Worm (Caenorhabditis elegans) whole organism, young adult: ENCODE results near the gene pck-3.

Source experiments
- B0019.2 ChIP-seq: fragments of 200-800 bp; sonication (Bioruptor generic); conservative IDR thresholded peaks from 2 replicates; pipeline ENCODE4 v1.3.6; 2022; ENCODE audit warnings: missing genetic modification reagents, missing genetic modification characterization, missing compliant biosample characterization
- C17E4.6 ChIP-seq: fragments of 200-800 bp; sonication (Bioruptor generic); IDR thresholded peaks from 2 replicates; pipeline ENCODE4 v1.3.6; 2022; ENCODE audit warnings: missing genetic modification reagents, missing genetic modification characterization, missing compliant biosample characterization
- D2030.7 ChIP-seq: fragments of 200-800 bp; sonication (Bioruptor generic); IDR thresholded peaks from 2 replicates; pipeline ENCODE4 v1.3.6; 2022; ENCODE audit warnings: missing genetic modification reagents, missing genetic modification characterization, missing compliant biosample characterization
- F10E7.11 ChIP-seq: sonication (generic microtip); optimal IDR thresholded peaks from 2 replicates; lab custom pipeline; 2017; ENCODE audit warnings: mild to moderate bottlenecking, missing genetic modification characterization, moderate library complexity, missing compliant biosample characterization
- F22D6.2 ChIP-seq: sonication (generic microtip); optimal IDR thresholded peaks from 2 replicates; lab custom pipeline; 2016; ENCODE audit warnings: mild to moderate bottlenecking, missing genetic modification characterization, missing compliant biosample characterization
- F33H1.4 ChIP-seq: fragments of 200-800 bp; sonication (Bioruptor generic); IDR thresholded peaks from 2 replicates; pipeline ENCODE4 v1.3.6; 2022; ENCODE audit warnings: missing genetic modification reagents, missing genetic modification characterization, missing compliant biosample characterization
- F37B4.10 ChIP-seq: fragments of 200-800 bp; sonication (Bioruptor generic); IDR thresholded peaks from 2 replicates; pipeline ENCODE4 v1.3.6; 2022; ENCODE audit warnings: missing genetic modification characterization, missing compliant biosample characterization
- F39B2.1 ChIP-seq: fragments of 200-800 bp; sonication (Bioruptor generic); IDR thresholded peaks from 2 replicates; pipeline ENCODE4 v1.3.6; 2022; ENCODE audit warnings: missing genetic modification reagents, missing genetic modification characterization, missing compliant biosample characterization
- F55B11.4 ChIP-seq: sonication (generic microtip); optimal IDR thresholded peaks from 2 replicates; lab custom pipeline; 2016; ENCODE audit warnings: missing compliant biosample characterization, missing genetic modification characterization, borderline replicate concordance; ENCODE audit not compliant: insufficient read depth
- K12H6.12 ChIP-seq: fragments of 200-800 bp; sonication (Bioruptor generic); optimal IDR thresholded peaks from 2 replicates; lab custom pipeline; 2018; ENCODE audit warnings: mild to moderate bottlenecking, missing genetic modification characterization, missing compliant biosample characterization
- T26A5.8 ChIP-seq: sonication (generic microtip); optimal IDR thresholded peaks from 2 replicates; lab custom pipeline; 2016; ENCODE audit warnings: missing genetic modification characterization, missing compliant biosample characterization
- Y53G8AR.9 ChIP-seq: fragments of 200-800 bp; sonication (Bioruptor generic); conservative IDR thresholded peaks from 2 replicates; pipeline ENCODE4 v1.3.6; 2022; ENCODE audit warnings: missing genetic modification reagents, missing genetic modification characterization, missing compliant biosample characterization
- Y56A3A.18 ChIP-seq: fragments of 200-800 bp; sonication (Bioruptor generic); IDR thresholded peaks from 2 replicates; pipeline ENCODE4 v1.3.6; 2022; ENCODE audit warnings: missing genetic modification reagents, missing genetic modification characterization, missing compliant biosample characterization
- Y67H2A.10 ChIP-seq: fragments of 200-800 bp; sonication (Bioruptor generic); conservative IDR thresholded peaks from 2 replicates; pipeline ENCODE4 v1.3.6; 2022; ENCODE audit warnings: missing genetic modification reagents, missing genetic modification characterization, missing compliant biosample characterization
- Y79H2A.3 ChIP-seq: fragments of 200-800 bp; sonication (Bioruptor generic); conservative IDR thresholded peaks from 2 replicates; pipeline ENCODE4 v1.3.6; 2022; ENCODE audit warnings: missing genetic modification reagents, missing genetic modification characterization, missing compliant biosample characterization
- Y95B8A.8 ChIP-seq: fragments of 200-800 bp; sonication (Bioruptor generic); IDR thresholded peaks from 2 replicates; pipeline ENCODE4 v1.3.6; 2022; ENCODE audit warnings: missing genetic modification reagents, missing genetic modification characterization, missing compliant biosample characterization
- akir-1 ChIP-seq: fragments of 200-800 bp; sonication (Bioruptor generic); optimal IDR thresholded peaks from 2 replicates; lab custom pipeline; 2018; ENCODE audit warnings: mild to moderate bottlenecking, missing genetic modification characterization, moderate library complexity, missing compliant biosample characterization
- aptf-2 ChIP-seq: fragments of 200-800 bp; sonication (Bioruptor generic); conservative IDR thresholded peaks from 2 replicates; pipeline ENCODE4 v1.3.6; 2022; ENCODE audit warnings: missing genetic modification reagents, missing genetic modification characterization, missing compliant biosample characterization
- ccch-3 ChIP-seq: fragments of 200-800 bp; sonication (Bioruptor generic); optimal IDR thresholded peaks from 2 replicates; lab custom pipeline; 2018; ENCODE audit warnings: mild to moderate bottlenecking, missing genetic modification characterization, missing compliant biosample characterization
- cebp-1 ChIP-seq, 2 experiments: fragments of 200-800 bp in 1 of 2; sonication (Bioruptor generic) in 1 of 2; sonication (generic microtip) in 1 of 2; IDR thresholded peaks in 1 of 2; optimal IDR thresholded peaks in 1 of 2; 2 replicates each; pipeline versions ENCODE4 v1.3.6 to Lab custom; 2017 to 2022; ENCODE audit warnings: missing compliant biosample characterization in 2 of 2, missing genetic modification characterization in 2 of 2, mild to moderate bottlenecking in 1 of 2, missing genetic modification reagents in 1 of 2, moderate library complexity in 1 of 2
- ceh-40 ChIP-seq: fragments of 200-800 bp; sonication (Bioruptor generic); IDR thresholded peaks from 2 replicates; pipeline ENCODE4 v1.3.6; 2022; ENCODE audit warnings: missing genetic modification characterization, missing compliant biosample characterization
- chd-7 ChIP-seq: sonication (generic microtip); optimal IDR thresholded peaks from 2 replicates; lab custom pipeline; 2016; ENCODE audit warnings: mild to moderate bottlenecking, missing genetic modification characterization, moderate library complexity, missing compliant biosample characterization
- dpff-1 ChIP-seq: sonication (generic microtip); optimal IDR thresholded peaks from 2 replicates; lab custom pipeline; 2017; ENCODE audit warnings: mild to moderate bottlenecking, missing genetic modification characterization, missing compliant biosample characterization
- egl-18 ChIP-seq: fragments of 200-800 bp; sonication (Bioruptor generic); IDR thresholded peaks from 2 replicates; pipeline ENCODE4 v1.3.6; 2022; ENCODE audit warnings: missing genetic modification reagents, missing genetic modification characterization, missing compliant biosample characterization
- egrh-3 ChIP-seq: fragments of 200-800 bp; sonication (Bioruptor generic); IDR thresholded peaks from 2 replicates; pipeline ENCODE4 v1.3.6; 2022; ENCODE audit warnings: missing genetic modification reagents, missing genetic modification characterization, missing compliant biosample characterization
- ekl-4 ChIP-seq: fragments of 200-800 bp; sonication (Bioruptor generic); IDR thresholded peaks from 2 replicates; pipeline ENCODE4 v1.3.6; 2022; ENCODE audit warnings: missing genetic modification reagents, missing genetic modification characterization, missing compliant biosample characterization
- ets-4 ChIP-seq: fragments of 200-800 bp; sonication (Bioruptor generic); optimal IDR thresholded peaks from 2 replicates; lab custom pipeline; 2018; ENCODE audit warnings: mild to moderate bottlenecking, missing genetic modification characterization, missing compliant biosample characterization
- hlh-12 ChIP-seq: sonication (generic microtip); optimal IDR thresholded peaks from 2 replicates; lab custom pipeline; 2016; ENCODE audit warnings: missing genetic modification characterization, missing compliant biosample characterization
- hlh-26 ChIP-seq: fragments of 200-800 bp; sonication (Bioruptor generic); conservative IDR thresholded peaks from 2 replicates; pipeline ENCODE4 v1.3.6; 2022; ENCODE audit warnings: missing genetic modification reagents, missing genetic modification characterization, missing compliant biosample characterization
- hmg-1.2 ChIP-seq: fragments of 200-800 bp; sonication (Bioruptor generic); IDR thresholded peaks from 2 replicates; pipeline ENCODE4 v1.3.6; 2022; ENCODE audit warnings: missing genetic modification reagents, missing genetic modification characterization, missing compliant biosample characterization
- lag-1 ChIP-seq: fragments of 200-800 bp; sonication (Bioruptor generic); IDR thresholded peaks from 2 replicates; pipeline ENCODE4 v1.3.6; 2022; ENCODE audit warnings: missing genetic modification reagents, missing genetic modification characterization, missing compliant biosample characterization
- let-526 ChIP-seq: fragments of 200-800 bp; sonication (Bioruptor generic); IDR thresholded peaks from 2 replicates; pipeline ENCODE4 v1.3.6; 2022; ENCODE audit warnings: missing genetic modification reagents, missing genetic modification characterization, missing compliant biosample characterization
- lin-54 ChIP-seq: fragments of 200-800 bp; sonication (Bioruptor generic); optimal IDR thresholded peaks from 2 replicates; lab custom pipeline; 2018; ENCODE audit warnings: mild to moderate bottlenecking, missing genetic modification characterization, missing compliant biosample characterization
- lsl-1 ChIP-seq: fragments of 200-800 bp; sonication (Bioruptor generic); optimal IDR thresholded peaks from 2 replicates; lab custom pipeline; 2018; ENCODE audit warnings: mild to moderate bottlenecking, missing genetic modification characterization, moderate library complexity, missing compliant biosample characterization
- madf-3 ChIP-seq: fragments of 200-800 bp; sonication (Bioruptor generic); IDR thresholded peaks from 2 replicates; pipeline ENCODE4 v1.3.6; 2022; ENCODE audit warnings: missing genetic modification reagents, missing genetic modification characterization, missing compliant biosample characterization
- madf-6 ChIP-seq: fragments of 200-800 bp; sonication (Bioruptor generic); IDR thresholded peaks from 2 replicates; pipeline ENCODE4 v1.3.6; 2022; ENCODE audit warnings: missing genetic modification reagents, missing genetic modification characterization, missing compliant biosample characterization
- nhr-80 ChIP-seq: sonication (generic microtip); optimal IDR thresholded peaks from 2 replicates; lab custom pipeline; 2016; ENCODE audit warnings: missing genetic modification characterization, missing compliant biosample characterization
- pbrm-1 ChIP-seq: fragments of 200-800 bp; sonication (Bioruptor generic); IDR thresholded peaks from 2 replicates; pipeline ENCODE4 v1.3.6; 2022; ENCODE audit warnings: missing genetic modification reagents, missing genetic modification characterization, missing compliant biosample characterization
- rec-8 ChIP-seq, 2 experiments: sonication (generic microtip); optimal IDR thresholded peaks; 2 replicates each; lab custom pipeline; 2016; ENCODE audit warnings: mild to moderate bottlenecking in 2 of 2, missing genetic modification characterization in 2 of 2, missing genetic modification reagents in 2 of 2, missing genotype in 2 of 2, missing biosample characterization in 1 of 2, missing compliant biosample characterization in 1 of 2, moderate library complexity in 1 of 2
- rpc-1 ChIP-seq, 2 experiments: fragments of 150-350 bp in 1 of 2; sonication (generic microtip) in 1 of 2; optimal IDR thresholded peaks; 2 replicates each; lab custom pipeline; 2014 to 2018; ENCODE audit warnings: missing biosample characterization in 1 of 2, missing genetic modification characterization in 1 of 2, missing genetic modification reagents in 1 of 2, missing genotype in 1 of 2
- sdz-38 ChIP-seq: sonication (generic microtip); optimal IDR thresholded peaks from 2 replicates; lab custom pipeline; 2016; ENCODE audit warnings: missing genotype, missing genetic modification characterization, missing compliant biosample characterization
- xnd-1 ChIP-seq: sonication (generic microtip); optimal IDR thresholded peaks from 2 replicates; lab custom pipeline; 2016; ENCODE audit warnings: missing genotype, missing genetic modification reagents, missing genetic modification characterization, missing compliant biosample characterization
- zim-3 ChIP-seq: sonication (generic microtip); optimal IDR thresholded peaks from 2 replicates; lab custom pipeline; 2017; ENCODE audit warnings: mild to moderate bottlenecking, missing genetic modification characterization, moderate library complexity, missing compliant biosample characterization
- ztf-22 ChIP-seq: fragments of 200-800 bp; sonication (Bioruptor generic); optimal IDR thresholded peaks from 2 replicates; lab custom pipeline; 2018; ENCODE audit warnings: mild to moderate bottlenecking, missing genetic modification characterization, moderate library complexity, missing compliant biosample characterization

The pck-3 gene

DNA sequence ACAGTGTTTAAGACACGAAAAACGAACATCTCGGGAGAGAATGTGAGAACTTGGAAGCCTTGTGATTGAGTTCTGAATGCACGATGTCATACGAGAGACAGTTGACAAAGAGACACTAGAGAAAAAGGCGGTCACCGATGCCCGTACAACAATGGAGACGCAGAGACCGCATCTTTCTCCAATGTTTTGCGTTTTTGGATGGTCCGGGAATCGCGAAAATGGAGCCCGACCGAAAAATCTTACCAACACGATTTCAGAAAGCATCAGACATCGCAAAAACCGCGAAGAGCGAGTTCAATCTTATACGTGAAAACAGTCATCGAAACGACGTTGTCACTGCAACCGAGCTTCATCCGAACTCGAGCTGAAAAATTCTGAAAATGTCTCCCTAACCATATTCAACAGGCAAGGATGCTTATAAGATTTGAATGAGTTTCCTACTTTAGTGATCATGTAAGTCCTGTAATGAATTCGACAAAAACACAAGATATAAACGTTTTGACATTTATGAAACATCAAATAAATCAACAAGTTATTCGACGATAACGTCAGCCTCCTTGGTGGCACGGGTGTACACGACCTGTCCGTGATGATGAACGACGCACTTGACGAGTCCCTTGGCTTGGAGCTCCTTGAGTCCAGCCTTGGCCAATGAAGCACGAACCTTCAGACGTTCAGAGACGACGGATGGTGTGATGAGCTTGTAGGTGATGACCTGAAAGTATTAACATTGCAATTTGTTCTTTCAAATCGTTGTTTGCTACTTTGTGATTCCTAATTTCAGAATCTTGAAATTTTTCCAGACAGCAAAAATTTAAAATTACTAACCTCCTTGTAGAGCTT is 50.4 kb downstream of the pck-3 start, which contains the start of gene inx-7 (continued):
- TF ChIP-seq cebp-1 (GFP tag; IDR thresholded peaks at IDR 0.05; lab: Robert Waterston, UW): no peak
- TF ChIP-seq cebp-1 (tag; optimal IDR thresholded peaks at IDR 0.05; lab: Kevin White, UChicago): peak; percentile 20
- TF ChIP-seq K12H6.12: no peak
- no peak for TF ChIP-seq Y67H2A.10 (GFP tag; lab: Robert Waterston, UW)
- TF ChIP-seq ets-4: peak; percentile 67
- TF ChIP-seq dpff-1: no peak
- peak; percentile 55 for TF ChIP-seq F33H1.4 (GFP tag; lab: Robert Waterston, UW)
- TF ChIP-seq rec-8 (tag; optimal IDR thresholded peaks at IDR 0.05; lab: Kevin White, UChicago): peak in 1 of 2 experiments; percentile 52
- 0 out of 2 replicates have a peak, but pooled peaks have one; percentile 13 for TF ChIP-seq ceh-40 (GFP tag; lab: Robert Waterston, UW)
- peak; percentile 82 for TF ChIP-seq madf-6
- no peak; the same call in 1 of the 2 replicates for TF ChIP-seq Y95B8A.8 (GFP tag; lab: Robert Waterston, UW)
- TF ChIP-seq lag-1 (GFP tag; lab: Robert Waterston, UW): no peak
- no peak for TF ChIP-seq F55B11.4 (tag; lab: Kevin White, UChicago)
- TF ChIP-seq madf-3 (GFP tag; lab: Robert Waterston, UW): peak; percentile 75; the same call in 1 of the 2 replicates
- TF ChIP-seq rpc-1 (optimal IDR thresholded peaks at IDR 0.05; lab: Kevin White, UChicago): no peak
- TF ChIP-seq rpc-1 (tag; optimal IDR thresholded peaks at IDR 0.05; lab: Kevin White, UChicago): no peak
- peak; percentile 85 for TF ChIP-seq ekl-4 (GFP tag; lab: Robert Waterston, UW)

DNA sequence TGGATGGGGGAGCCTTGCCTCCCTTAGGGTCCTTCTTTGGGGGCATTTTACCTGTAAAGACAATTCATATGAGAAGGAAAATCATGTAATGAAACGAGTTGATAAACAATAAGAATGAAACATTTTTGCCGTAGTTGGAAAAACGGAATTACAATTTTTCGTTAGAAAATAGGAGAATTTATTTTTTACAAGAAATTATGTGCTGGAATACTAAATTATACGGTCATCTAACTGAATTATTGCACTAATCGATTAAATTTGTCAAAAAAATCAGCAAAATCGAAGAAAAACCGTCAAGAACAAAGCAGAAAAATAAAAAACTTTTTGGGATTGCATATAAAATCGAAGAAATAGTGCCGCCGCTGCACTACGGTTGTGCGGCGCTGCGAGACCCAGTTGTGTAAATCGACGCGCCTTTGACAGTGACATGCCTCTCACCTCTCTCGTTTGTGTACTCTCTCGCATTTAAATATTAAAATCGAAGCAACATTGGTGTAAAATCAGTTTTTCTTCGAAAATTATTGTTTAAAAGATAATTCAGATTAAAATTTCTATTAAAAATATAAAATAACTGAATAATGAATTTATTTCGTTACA is 51.2 kb downstream of the pck-3 start, which contains the start of gene rps-25:
Gene rps-25 (minus strand): TSS at position 51 of the 597 bp plus-strand sequence.
- TF ChIP-seq egl-18 (GFP tag; lab: Robert Waterston, UW): no peak
- TF ChIP-seq F22D6.2: no peak
- no peak for TF ChIP-seq egrh-3 (GFP tag; lab: Robert Waterston, UW)
- TF ChIP-seq zim-3 (tag; lab: Kevin White, UChicago): no peak
- TF ChIP-seq hlh-12 (tag; lab: Kevin White, UChicago): no peak
- no peak for TF ChIP-seq hlh-26
- no peak for TF ChIP-seq chd-7 (tag; lab: Kevin White, UChicago)
- TF ChIP-seq Y53G8AR.9 (GFP tag; lab: Robert Waterston, UW): no peak
- no peak for TF ChIP-seq F55B11.4 (tag; lab: Kevin White, UChicago)
- no peak for TF ChIP-seq ccch-3
- TF ChIP-seq nhr-80 (tag; lab: Kevin White, UChicago): peak; percentile 7
- TF ChIP-seq F39B2.1 (GFP tag; lab: Robert Waterston, UW): no peak
- no peak for TF ChIP-seq aptf-2
- no peak for TF ChIP-seq Y56A3A.18 (GFP tag; lab: Robert Waterston, UW)
- TF ChIP-seq lsl-1 (GFP tag; lab: Kevin White, UChicago): peak; percentile 75
- peak; percentile 50; the same call in 1 of the 2 replicates for TF ChIP-seq pbrm-1 (GFP tag; lab: Robert Waterston, UW)
- no peak for TF ChIP-seq T26A5.8 (tag; lab: Kevin White, UChicago)
- TF ChIP-seq akir-1: no peak
- TF ChIP-seq hmg-1.2 (GFP tag; lab: Robert Waterston, UW): peak; percentile 90
- TF ChIP-seq D2030.7 (GFP tag; lab: Robert Waterston, UW): peak; percentile 71
- no peak for TF ChIP-seq F37B4.10 (GFP tag; lab: Robert Waterston, UW)
- no peak for TF ChIP-seq sdz-38
- peak; percentile 92 for TF ChIP-seq F33H1.4 (GFP tag; lab: Robert Waterston, UW)
- TF ChIP-seq F10E7.11 (tag; lab: Kevin White, UChicago): no peak
- TF ChIP-seq C17E4.6 (GFP tag; lab: Robert Waterston, UW): no peak
- no peak for TF ChIP-seq let-526 (GFP tag; lab: Robert Waterston, UW)
- no peak for TF ChIP-seq B0019.2 (GFP tag; lab: Robert Waterston, UW)
- no peak for TF ChIP-seq lin-54
- TF ChIP-seq ztf-22 (GFP tag; lab: Kevin White, UChicago): no peak
- TF ChIP-seq Y79H2A.3: no peak
- TF ChIP-seq xnd-1 (tag; lab: Kevin White, UChicago): no peak
